Fruit fly (Drosophila melanogaster): Measurements from ENCODE around the gene CheA84a.
A peak's percentile ranks its signal among the peaks of the same experiment; 100 is the strongest.

DNA sequence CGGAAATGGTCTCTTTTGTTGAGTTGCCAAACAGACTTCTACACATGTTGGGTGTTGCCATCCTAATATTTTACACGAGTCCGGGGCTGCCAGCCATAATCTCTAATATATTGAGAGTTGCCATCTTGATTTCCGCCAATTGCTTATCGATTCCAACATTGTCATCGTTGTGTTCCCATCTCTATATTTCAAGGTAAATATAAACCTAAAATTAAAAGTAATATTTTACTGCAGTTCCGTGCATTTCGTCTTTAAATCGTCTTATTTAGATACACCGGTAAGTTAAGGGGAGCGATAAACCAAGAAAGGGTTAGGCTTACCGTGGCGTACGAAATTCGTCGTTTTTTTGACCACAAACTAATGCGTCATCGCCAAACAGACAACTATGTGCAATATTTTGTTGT is 28.7 kb upstream of the CheA84a start, which contains the start of gene PolI:
- TF ChIP-seq z (GFP tag; IDR thresholded peaks at IDR 0.05) (no peak), Meics (GFP tag; optimal IDR thresholded peaks at IDR 0.05) (no peak), CG11504 (tag; optimal IDR thresholded peaks at IDR 0.05) (peak; percentile 48), abd-A (tag; optimal IDR thresholded peaks at IDR 0.05) (no peak), CG16863 (GFP tag; optimal IDR thresholded peaks at IDR 0.05) (no peak), C15 (GFP tag; IDR thresholded peaks at IDR 0.05) (no peak), CoRest (tag; optimal IDR thresholded peaks at IDR 0.05) (peak; percentile 41), CG11695 (GFP tag; IDR thresholded peaks at IDR 0.05) (no peak)
